Fruit fly (Drosophila melanogaster) whole organism, embryonic: ENCODE measurements around the gene Jon65Aiii.

Experiments used
- Atf3 ChIP-seq: fragments of 200-800 bp; sonication (Bioruptor generic); optimal IDR thresholded peaks from 3 replicates; lab custom pipeline; 2016; ENCODE audit warnings: missing biosample characterization, missing genetic modification characterization
- BEAF-32 ChIP-seq: fragments of 200-800 bp; sonication (Bioruptor generic); optimal IDR thresholded peaks from 3 replicates; lab custom pipeline; 2017; ENCODE audit warnings: missing biosample characterization, missing genetic modification characterization, mild to moderate bottlenecking, moderate library complexity, missing genetic modification reagents
- Bdp1 ChIP-seq: fragments of 200-800 bp; sonication (Bioruptor generic); optimal IDR thresholded peaks from 3 replicates; lab custom pipeline; 2016; ENCODE audit warnings: missing biosample characterization, missing genetic modification characterization
- CG11456 ChIP-seq: fragments of 200-800 bp; sonication (Bioruptor generic); IDR thresholded peaks from 3 replicates; pipeline ENCODE4 v1.3.6; 2022; ENCODE audit warnings: missing biosample characterization, missing genetic modification characterization
- CG11696 ChIP-seq: fragments of 200-800 bp; sonication (Bioruptor generic); IDR thresholded peaks from 2 replicates; pipeline ENCODE4 v1.3.6; 2022; ENCODE audit warnings: missing biosample characterization, missing genetic modification characterization
- CG11723 ChIP-seq: fragments of 200-800 bp; sonication (Bioruptor generic); optimal IDR thresholded peaks from 2 replicates; lab custom pipeline; 2017; ENCODE audit warnings: missing biosample characterization, mild to moderate bottlenecking, missing genetic modification characterization
- CG12236 ChIP-seq: fragments of 200-800 bp; sonication (Bioruptor generic); optimal IDR thresholded peaks from 2 replicates; lab custom pipeline; 2016; ENCODE audit warnings: missing biosample characterization, missing genetic modification characterization
- CG1233 ChIP-seq: fragments of 200-800 bp; sonication (Bioruptor generic); optimal IDR thresholded peaks from 4 replicates; lab custom pipeline; 2018; ENCODE audit warnings: missing biosample characterization, mild to moderate bottlenecking, missing genetic modification characterization
- CG13894 ChIP-seq: fragments of 200-800 bp; sonication (Bioruptor generic); optimal IDR thresholded peaks from 3 replicates; lab custom pipeline; 2018; ENCODE audit warnings: missing biosample characterization, mild to moderate bottlenecking, missing genetic modification characterization, moderate library complexity
- CG14441 ChIP-seq: fragments of 200-800 bp; sonication (Bioruptor generic); IDR thresholded peaks from 2 replicates; pipeline ENCODE4 v1.3.6; 2022; ENCODE audit warnings: missing biosample characterization, missing genetic modification characterization
- CG1792 ChIP-seq: fragments of 200-800 bp; sonication (Bioruptor generic); optimal IDR thresholded peaks from 2 replicates; lab custom pipeline; 2016; ENCODE audit warnings: missing biosample characterization, missing genetic modification characterization
- CG18011 ChIP-seq: fragments of 200-800 bp; sonication (Bioruptor generic); optimal IDR thresholded peaks from 2 replicates; lab custom pipeline; 2017; ENCODE audit warnings: missing biosample characterization, missing genetic modification characterization, mild to moderate bottlenecking, moderate library complexity, missing genotype
- CG30020 ChIP-seq: fragments of 200-800 bp; optimal IDR thresholded peaks from 2 replicates; lab custom pipeline; 2019; ENCODE audit warnings: missing biosample characterization, mild to moderate bottlenecking, missing genetic modification characterization, moderate library complexity
- CG34224 ChIP-seq: fragments of 200-800 bp; sonication (Bioruptor generic); IDR thresholded peaks from 3 replicates; pipeline ENCODE4 v1.3.6; 2022; ENCODE audit warnings: missing biosample characterization, missing genetic modification characterization; ENCODE audit not compliant: partially characterized antibody
- CG4707 ChIP-seq: fragments of 200-800 bp; sonication (Bioruptor generic); optimal IDR thresholded peaks from 2 replicates; lab custom pipeline; 2018; ENCODE audit warnings: missing biosample characterization, mild to moderate bottlenecking, missing genetic modification characterization, moderate library complexity
- CG5953 ChIP-seq: fragments of 200-800 bp; sonication (Bioruptor generic); IDR thresholded peaks from 2 replicates; pipeline ENCODE4 v1.3.6; 2022; ENCODE audit warnings: missing biosample characterization, missing genetic modification characterization
- CG6254 ChIP-seq: fragments of 200-800 bp; sonication (Bioruptor generic); optimal IDR thresholded peaks from 3 replicates; lab custom pipeline; 2017; ENCODE audit warnings: mild to moderate bottlenecking, missing biosample characterization, missing genetic modification reagents, missing genetic modification characterization
- CG6654 ChIP-seq: fragments of 200-800 bp; sonication (Bioruptor generic); optimal IDR thresholded peaks from 2 replicates; lab custom pipeline; 2017; ENCODE audit warnings: missing biosample characterization, mild to moderate bottlenecking, missing genetic modification characterization
- CG8359 ChIP-seq: fragments of 200-800 bp; sonication (Bioruptor generic); optimal IDR thresholded peaks from 2 replicates; lab custom pipeline; 2017; ENCODE audit warnings: missing biosample characterization, mild to moderate bottlenecking, missing genetic modification characterization, borderline replicate concordance
- D19A ChIP-seq: fragments of 200-800 bp; optimal IDR thresholded peaks from 3 replicates; lab custom pipeline; 2019; ENCODE audit warnings: missing biosample characterization, mild to moderate bottlenecking, missing genetic modification characterization, moderate library complexity
- Dip2 ChIP-seq: fragments of 200-800 bp; sonication (Bioruptor generic); IDR thresholded peaks from 2 replicates; pipeline ENCODE4 v1.3.6; 2022; ENCODE audit warnings: missing biosample characterization, missing genetic modification characterization
- Dll ChIP-seq: fragments of 200-800 bp; sonication (Bioruptor generic); IDR thresholded peaks from 4 replicates; pipeline ENCODE4 v1.3.6; 2022; ENCODE audit warnings: missing biosample characterization, missing genetic modification characterization; ENCODE audit not compliant: partially characterized antibody
- Elba2 ChIP-seq: fragments of 200-800 bp; sonication (Bioruptor generic); optimal IDR thresholded peaks from 3 replicates; lab custom pipeline; 2016; ENCODE audit warnings: missing biosample characterization, missing genetic modification characterization
- Fer3 ChIP-seq: fragments of 200-800 bp; sonication (Bioruptor generic); optimal IDR thresholded peaks from 2 replicates; lab custom pipeline; 2018; ENCODE audit warnings: missing biosample characterization, mild to moderate bottlenecking, missing genetic modification characterization, moderate library complexity
- Hr51 ChIP-seq, 2 experiments: fragments of 200-800 bp; sonication (Bioruptor generic); optimal IDR thresholded peaks; 2 replicates in 1 of 2; 3 replicates in 1 of 2; lab custom pipeline; 2016 to 2018; ENCODE audit warnings: missing biosample characterization in 2 of 2, missing genetic modification characterization in 2 of 2, mild to moderate bottlenecking in 1 of 2, moderate library complexity in 1 of 2
- NfI ChIP-seq: fragments of 200-800 bp; sonication (Bioruptor generic); optimal IDR thresholded peaks from 3 replicates; lab custom pipeline; 2018; ENCODE audit warnings: missing biosample characterization, mild to moderate bottlenecking, missing genetic modification characterization, moderate library complexity
- Poxn ChIP-seq: fragments of 200-800 bp; sonication (Bioruptor generic); IDR thresholded peaks from 2 replicates; pipeline ENCODE4 v1.3.6; 2022; ENCODE audit warnings: missing biosample characterization, missing genetic modification characterization
- Rfx ChIP-seq: fragments of 200-800 bp; sonication (Bioruptor generic); IDR thresholded peaks from 2 replicates; pipeline ENCODE4 v1.3.6; 2022; ENCODE audit warnings: missing biosample characterization, missing genetic modification characterization
- Rx ChIP-seq: fragments of 200-800 bp; sonication (Bioruptor generic); IDR thresholded peaks from 2 replicates; pipeline ENCODE4 v1.3.6; 2022; ENCODE audit warnings: missing biosample characterization, missing genetic modification characterization
- Scr ChIP-seq: fragments of 200-800 bp; sonication (Bioruptor generic); IDR thresholded peaks from 2 replicates; pipeline ENCODE4 v1.3.6; 2022; ENCODE audit warnings: missing biosample characterization, missing genetic modification characterization; ENCODE audit not compliant: partially characterized antibody
- Ssrp ChIP-seq: fragments of 200-800 bp; sonication (Bioruptor generic); optimal IDR thresholded peaks from 2 replicates; lab custom pipeline; 2018; ENCODE audit warnings: missing biosample characterization, mild to moderate bottlenecking, missing genetic modification characterization, moderate library complexity
- Xrp1 ChIP-seq: fragments of 200-800 bp; sonication (Bioruptor generic); IDR thresholded peaks from 2 replicates; pipeline ENCODE4 v1.3.6; 2022; ENCODE audit warnings: missing biosample characterization, missing genetic modification characterization
- crc ChIP-seq: fragments of 200-800 bp; sonication (Bioruptor generic); optimal IDR thresholded peaks from 2 replicates; lab custom pipeline; 2016; ENCODE audit warnings: missing biosample characterization, missing genetic modification characterization
- eyg ChIP-seq: fragments of 200-800 bp; sonication (Bioruptor generic); optimal IDR thresholded peaks from 3 replicates; lab custom pipeline; 2016; ENCODE audit warnings: missing biosample characterization, missing genetic modification characterization
- gsb ChIP-seq: fragments of 200-800 bp; sonication (Bioruptor generic); IDR thresholded peaks from 2 replicates; pipeline ENCODE4 v1.3.6; 2022; ENCODE audit warnings: missing biosample characterization, missing genetic modification characterization
- gt ChIP-seq: fragments of 200-800 bp; sonication (Bioruptor generic); IDR thresholded peaks from 2 replicates; pipeline ENCODE4 v1.3.6; 2022; ENCODE audit warnings: missing biosample characterization, missing genetic modification characterization
- hbn ChIP-seq: fragments of 200-800 bp; sonication (Bioruptor generic); IDR thresholded peaks from 2 replicates; pipeline ENCODE4 v1.3.6; 2022; ENCODE audit warnings: missing biosample characterization, missing genetic modification characterization; ENCODE audit not compliant: partially characterized antibody
- kni ChIP-seq: fragments of 200-800 bp; sonication (Bioruptor generic); optimal IDR thresholded peaks from 3 replicates; lab custom pipeline; 2017; ENCODE audit warnings: mild to moderate bottlenecking, missing biosample characterization, missing genetic modification reagents, missing genetic modification characterization
- maf-S ChIP-seq: fragments of 200-800 bp; sonication (Bioruptor generic); optimal IDR thresholded peaks from 2 replicates; lab custom pipeline; 2016; ENCODE audit warnings: missing biosample characterization, missing genetic modification characterization
- pan ChIP-seq, 4 experiments: fragments of >200 bp in 3 of 4; fragments of 200-800 bp in 1 of 4; sonication (Bioruptor generic) in 1 of 4; optimal IDR thresholded peaks in 3 of 4; IDR thresholded peaks in 1 of 4; 2 replicates each; pipeline versions ENCODE4 v1.3.6 to Lab custom; 2017 to 2022; ENCODE audit warnings: missing biosample characterization in 2 of 4, missing genetic modification characterization in 2 of 4, mixed read lengths in 1 of 4
- pros ChIP-seq: fragments of 200-800 bp; sonication (Bioruptor generic); optimal IDR thresholded peaks from 3 replicates; lab custom pipeline; 2019; ENCODE audit warnings: missing biosample characterization, mild to moderate bottlenecking, missing genetic modification characterization, moderate library complexity
- rib ChIP-seq: fragments of 200-800 bp; sonication (Bioruptor generic); IDR thresholded peaks from 2 replicates; pipeline ENCODE4 v1.3.6; 2022; ENCODE audit warnings: missing biosample characterization, missing genetic modification characterization
- sc ChIP-seq, 3 experiments: fragments of >200 bp in 2 of 3; fragments of 200-800 bp in 1 of 3; sonication (Bioruptor generic) in 1 of 3; optimal IDR thresholded peaks; 2 replicates in 2 of 3; 3 replicates in 1 of 3; lab custom pipeline; 2017; ENCODE audit warnings: mild to moderate bottlenecking in 1 of 3, missing biosample characterization in 1 of 3, missing genetic modification characterization in 1 of 3, missing genetic modification reagents in 1 of 3
- schlank ChIP-seq: fragments of 200-800 bp; sonication (Bioruptor generic); optimal IDR thresholded peaks from 2 replicates; lab custom pipeline; 2018; ENCODE audit warnings: missing biosample characterization, mild to moderate bottlenecking, missing genetic modification characterization
- sd ChIP-seq: fragments of 200-800 bp; sonication (Bioruptor generic); optimal IDR thresholded peaks from 3 replicates; lab custom pipeline; 2018; ENCODE audit warnings: missing biosample characterization, mild to moderate bottlenecking, missing genetic modification characterization, moderate library complexity
- sens-2 ChIP-seq: fragments of 200-800 bp; sonication (Bioruptor generic); IDR thresholded peaks from 2 replicates; pipeline ENCODE4 v1.3.6; 2022; ENCODE audit warnings: missing biosample characterization, missing genetic modification characterization
- sim ChIP-seq: fragments of 200-800 bp; sonication (Bioruptor generic); IDR thresholded peaks from 2 replicates; pipeline ENCODE4 v1.3.6; 2022; ENCODE audit warnings: missing biosample characterization, missing genetic modification characterization
- wek ChIP-seq: fragments of 200-800 bp; sonication (Bioruptor generic); optimal IDR thresholded peaks from 3 replicates; lab custom pipeline; 2018; ENCODE audit warnings: missing biosample characterization, mild to moderate bottlenecking, missing genetic modification characterization, moderate library complexity
- wor ChIP-seq: fragments of 200-800 bp; sonication (Bioruptor generic); IDR thresholded peaks from 2 replicates; pipeline ENCODE4 v1.3.6; 2022; ENCODE audit warnings: missing biosample characterization, missing genetic modification characterization
- zen ChIP-seq: fragments of 200-800 bp; sonication (Bioruptor generic); optimal IDR thresholded peaks from 3 replicates; lab custom pipeline; 2018; ENCODE audit warnings: missing biosample characterization, mild to moderate bottlenecking, missing genetic modification characterization, moderate library complexity

The Jon65Aiii gene

dm6 chr3L:6054803-6055202, 4.2 kb downstream of the Jon65Aiii start, which contains the start of gene tant (continued):
- TF ChIP-seq gt (no peak), CG13894 (tag; lab: Kevin White, UChicago) (no peak), Dll (GFP tag; lab: Robert Waterston, UW) (peak; percentile 95), Poxn (GFP tag; lab: Robert Waterston, UW) (no peak), wor (GFP tag; lab: Robert Waterston, UW) (no peak), sc (optimal IDR thresholded peaks at IDR 0.05; lab: Kevin White, UChicago) (no peak), sc (GFP tag; optimal IDR thresholded peaks at IDR 0.05; lab: Kevin White, UChicago) (no peak), Hr51 (GFP tag; optimal IDR thresholded peaks at IDR 0.05; lab: Kevin White, UChicago) (no peak), Atf3 (no peak), CG8359 (no peak), BEAF-32 (peak; percentile 96), Bdp1 (GFP tag; lab: Kevin White, UChicago) (peak; percentile 11), eyg (GFP tag; lab: Kevin White, UChicago) (no peak), pan (optimal IDR thresholded peaks at IDR 0.05; lab: Kevin White, UChicago) (no peak), pan (GFP tag; optimal IDR thresholded peaks at IDR 0.05 in 1 of 2, IDR thresholded peaks at IDR 0.05 in 1 of 2) (no peak), sim (GFP tag; lab: Robert Waterston, UW) (no peak), schlank (tag; lab: Kevin White, UChicago) (no peak), CG11456 (GFP tag; lab: Robert Waterston, UW) (no peak), zen (peak; percentile 37), Xrp1 (GFP tag; lab: Robert Waterston, UW) (no peak), Scr (GFP tag; lab: Robert Waterston, UW) (peak; percentile 95), sd (no peak), Elba2 (no peak), CG30020 (peak; percentile 15), gsb (no peak), CG6654 (GFP tag; lab: Kevin White, UChicago) (no peak), Dip2 (GFP tag; lab: Robert Waterston, UW) (no peak), D19A (no peak), crc (GFP tag; lab: Kevin White, UChicago) (no peak), CG18011 (GFP tag; lab: Kevin White, UChicago) (no peak), Rx (GFP tag; lab: Robert Waterston, UW) (no peak), Rfx (GFP tag; lab: Robert Waterston, UW) (peak; percentile 40; the same call in 1 of the 2 replicates), rib (no peak), kni (GFP tag; lab: Kevin White, UChicago) (no peak), hbn (GFP tag; lab: Robert Waterston, UW) (peak; percentile 79), pros (GFP tag; lab: Kevin White, UChicago) (no peak), maf-S (GFP tag; lab: Kevin White, UChicago) (no peak), CG6254 (GFP tag; lab: Kevin White, UChicago) (no peak), CG34224 (GFP tag; lab: Robert Waterston, UW) (peak; percentile 81), CG11696 (GFP tag; lab: Robert Waterston, UW) (no peak), sens-2 (no peak), CG4707 (GFP tag; lab: Kevin White, UChicago) (no peak), CG11723 (no peak), CG1233 (no peak), wek (no peak), Fer3 (tag; lab: Kevin White, UChicago) (no peak), NfI (GFP tag; lab: Kevin White, UChicago) (no peak), CG1792 (peak; percentile 16), CG14441 (GFP tag; lab: Robert Waterston, UW) (no peak), CG5953 (no peak), CG12236 (GFP tag; lab: Kevin White, UChicago) (no peak), Ssrp (tag; lab: Kevin White, UChicago) (no peak)
